Fruit fly (Drosophila melanogaster) whole organism, embryonic: ENCODE data around the gene CG12507.
A peak's percentile ranks its signal among the peaks of the same experiment; 100 is the strongest.

Source experiments
- B-H1 ChIP-seq: fragments of 200-800 bp; sonication (Bioruptor generic); IDR thresholded peaks from 3 replicates; pipeline ENCODE4 v1.3.6; 2022; ENCODE audit warnings: missing biosample characterization, missing genetic modification characterization
- B-H2 ChIP-seq: fragments of 200-800 bp; sonication (Bioruptor generic); optimal IDR thresholded peaks from 2 replicates; lab custom pipeline; 2018; ENCODE audit warnings: missing biosample characterization, mild to moderate bottlenecking, missing genetic modification characterization
- Bdp1 ChIP-seq: fragments of 200-800 bp; sonication (Bioruptor generic); optimal IDR thresholded peaks from 3 replicates; lab custom pipeline; 2016; ENCODE audit warnings: missing biosample characterization, missing genetic modification characterization
- CG11504 ChIP-seq: fragments of 200-800 bp; sonication (Bioruptor generic); optimal IDR thresholded peaks from 3 replicates; lab custom pipeline; 2019; ENCODE audit warnings: missing biosample characterization, mild to moderate bottlenecking, missing genetic modification characterization, moderate library complexity
- CG11695 ChIP-seq: fragments of 200-800 bp; sonication (Bioruptor generic); IDR thresholded peaks from 3 replicates; pipeline ENCODE4 v1.3.6; 2022; ENCODE audit warnings: missing biosample characterization, missing genetic modification characterization
- CG14710 ChIP-seq: fragments of 200-800 bp; sonication (Bioruptor generic); optimal IDR thresholded peaks from 3 replicates; lab custom pipeline; 2019; ENCODE audit warnings: missing biosample characterization, mild to moderate bottlenecking, missing genetic modification characterization, moderate library complexity
- CG15073 ChIP-seq: fragments of 200-800 bp; sonication (Bioruptor generic); optimal IDR thresholded peaks from 2 replicates; lab custom pipeline; 2016; ENCODE audit warnings: missing biosample characterization, missing genetic modification characterization
- CG15479 ChIP-seq: fragments of 200-800 bp; sonication (Bioruptor generic); optimal IDR thresholded peaks from 3 replicates; lab custom pipeline; 2019; ENCODE audit warnings: missing biosample characterization, mild to moderate bottlenecking, missing genetic modification characterization, moderate library complexity
- CG15514 ChIP-seq: fragments of 200-800 bp; sonication (Bioruptor generic); optimal IDR thresholded peaks from 3 replicates; lab custom pipeline; 2017; ENCODE audit warnings: missing biosample characterization, missing genetic modification characterization, mild to moderate bottlenecking, moderate library complexity, missing genetic modification reagents
- CG1603 ChIP-seq: fragments of 200-800 bp; sonication (Bioruptor generic); optimal IDR thresholded peaks from 2 replicates; lab custom pipeline; 2019; ENCODE audit warnings: missing biosample characterization, mild to moderate bottlenecking, missing genetic modification characterization, moderate library complexity
- CG17361 ChIP-seq: fragments of 200-800 bp; sonication (Bioruptor generic); IDR thresholded peaks from 3 replicates; pipeline ENCODE4 v1.3.6; 2022; ENCODE audit warnings: missing biosample characterization, missing genetic modification characterization
- CG17385 ChIP-seq: fragments of 200-800 bp; sonication (Bioruptor generic); optimal IDR thresholded peaks from 3 replicates; lab custom pipeline; 2018; ENCODE audit warnings: missing biosample characterization, mild to moderate bottlenecking, missing genetic modification characterization
- CG18619 ChIP-seq: fragments of 200-800 bp; sonication (Bioruptor generic); optimal IDR thresholded peaks from 3 replicates; lab custom pipeline; 2017; ENCODE audit warnings: missing biosample characterization, mild to moderate bottlenecking, missing genetic modification characterization
- CG3838 ChIP-seq: fragments of 200-800 bp; sonication (Bioruptor generic); optimal IDR thresholded peaks from 3 replicates; lab custom pipeline; 2016; ENCODE audit warnings: missing biosample characterization, missing genetic modification characterization
- CG4854 ChIP-seq: fragments of 200-800 bp; sonication (Bioruptor generic); optimal IDR thresholded peaks from 2 replicates; lab custom pipeline; 2016; ENCODE audit warnings: missing biosample characterization, missing genetic modification characterization, inconsistent platforms
- CG6654 ChIP-seq: fragments of 200-800 bp; sonication (Bioruptor generic); optimal IDR thresholded peaks from 2 replicates; lab custom pipeline; 2017; ENCODE audit warnings: missing biosample characterization, mild to moderate bottlenecking, missing genetic modification characterization
- CG6791 ChIP-seq: fragments of 200-800 bp; sonication (Bioruptor generic); IDR thresholded peaks from 3 replicates; pipeline ENCODE4 v1.3.6; 2022; ENCODE audit warnings: missing biosample characterization, missing genetic modification characterization; ENCODE audit not compliant: partially characterized antibody
- CG7928 ChIP-seq: fragments of 200-800 bp; sonication (Bioruptor generic); optimal IDR thresholded peaks from 2 replicates; lab custom pipeline; 2017; ENCODE audit warnings: missing biosample characterization, mild to moderate bottlenecking, missing genetic modification characterization
- CG8089 ChIP-seq: fragments of 200-800 bp; sonication (Bioruptor generic); optimal IDR thresholded peaks from 3 replicates; lab custom pipeline; 2016; ENCODE audit warnings: missing biosample characterization, missing genetic modification characterization
- CG9215 ChIP-seq: fragments of 200-800 bp; sonication (Bioruptor generic); IDR thresholded peaks from 2 replicates; pipeline ENCODE4 v1.3.6; 2022; ENCODE audit warnings: missing biosample characterization, missing genetic modification characterization
- CG9932 ChIP-seq: fragments of 200-800 bp; sonication (Bioruptor generic); IDR thresholded peaks from 2 replicates; pipeline ENCODE4 v1.3.6; 2022; ENCODE audit warnings: missing biosample characterization, missing genetic modification characterization
- Deaf1 ChIP-seq: fragments of 200-800 bp; optimal IDR thresholded peaks from 3 replicates; lab custom pipeline; 2019; ENCODE audit warnings: missing biosample characterization, mild to moderate bottlenecking, missing genetic modification characterization, moderate library complexity
- E2f1 ChIP-seq: fragments of 200-800 bp; sonication (Bioruptor generic); IDR thresholded peaks from 2 replicates; pipeline ENCODE4 v1.3.6; 2022; ENCODE audit warnings: missing biosample characterization, missing genetic modification characterization
- Ets97D ChIP-seq: fragments of 200-800 bp; sonication (Bioruptor generic); optimal IDR thresholded peaks from 3 replicates; lab custom pipeline; 2016; ENCODE audit warnings: missing biosample characterization, missing genetic modification characterization
- Gsc ChIP-seq: fragments of 200-800 bp; sonication (Bioruptor generic); IDR thresholded peaks from 2 replicates; pipeline ENCODE4 v1.3.6; 2022; ENCODE audit warnings: missing biosample characterization, missing genetic modification characterization
- HLH4C ChIP-seq: fragments of 200-800 bp; sonication (Bioruptor generic); IDR thresholded peaks from 3 replicates; pipeline ENCODE4 v1.3.6; 2022; ENCODE audit warnings: missing biosample characterization, missing genetic modification characterization; ENCODE audit not compliant: partially characterized antibody
- HLHmδ ChIP-seq: fragments of 200-800 bp; sonication (Bioruptor generic); optimal IDR thresholded peaks from 2 replicates; lab custom pipeline; 2018; ENCODE audit warnings: missing biosample characterization, mild to moderate bottlenecking, missing genetic modification characterization, moderate library complexity
- Hmx ChIP-seq: fragments of 200-800 bp; sonication (Bioruptor generic); optimal IDR thresholded peaks from 2 replicates; lab custom pipeline; 2016; ENCODE audit warnings: missing biosample characterization, missing genetic modification characterization
- Hr78 ChIP-seq, 2 experiments: fragments of 200-800 bp in 1 of 2; fragments of >200 bp in 1 of 2; sonication (Bioruptor generic) in 1 of 2; optimal IDR thresholded peaks; 2 replicates each; lab custom pipeline; 2017 to 2019; ENCODE audit warnings: missing biosample characterization in 2 of 2, missing genetic modification characterization in 2 of 2, mild to moderate bottlenecking in 1 of 2, moderate library complexity in 1 of 2
- Jarid2 ChIP-seq: fragments of 200-800 bp; sonication (Bioruptor generic); optimal IDR thresholded peaks from 3 replicates; lab custom pipeline; 2017; ENCODE audit warnings: mild to moderate bottlenecking, missing biosample characterization, missing genetic modification reagents, missing genetic modification characterization
- Meics ChIP-seq: fragments of 200-800 bp; sonication (Bioruptor generic); optimal IDR thresholded peaks from 2 replicates; lab custom pipeline; 2017; ENCODE audit warnings: missing biosample characterization, mild to moderate bottlenecking, missing genetic modification characterization
- Nf-YC ChIP-seq: fragments of 200-800 bp; optimal IDR thresholded peaks from 3 replicates; lab custom pipeline; 2019; ENCODE audit warnings: missing biosample characterization, mild to moderate bottlenecking, missing genetic modification characterization, moderate library complexity
- Oli ChIP-seq: fragments of 200-800 bp; sonication (Bioruptor generic); optimal IDR thresholded peaks from 2 replicates; lab custom pipeline; 2018; ENCODE audit warnings: missing biosample characterization, mild to moderate bottlenecking, missing genetic modification characterization, moderate library complexity
- Optix ChIP-seq: fragments of 200-800 bp; sonication (Bioruptor generic); IDR thresholded peaks from 3 replicates; pipeline ENCODE4 v1.3.6; 2022; ENCODE audit warnings: missing biosample characterization, missing genetic modification characterization
- Scr ChIP-seq: fragments of 200-800 bp; sonication (Bioruptor generic); IDR thresholded peaks from 2 replicates; pipeline ENCODE4 v1.3.6; 2022; ENCODE audit warnings: missing biosample characterization, missing genetic modification characterization; ENCODE audit not compliant: partially characterized antibody
- Tbp ChIP-seq: fragments of >200 bp; optimal IDR thresholded peaks from 2 replicates; lab custom pipeline; 2018; ENCODE audit warnings: missing biosample characterization, missing genetic modification characterization
- Vsx1 ChIP-seq: fragments of 200-800 bp; sonication (Bioruptor generic); optimal IDR thresholded peaks from 2 replicates; lab custom pipeline; 2017; ENCODE audit warnings: missing biosample characterization, mild to moderate bottlenecking, missing genetic modification characterization, missing genetic modification reagents
- az2 ChIP-seq: fragments of 200-800 bp; sonication (Bioruptor generic); optimal IDR thresholded peaks from 3 replicates; lab custom pipeline; 2016; ENCODE audit warnings: missing biosample characterization, missing genetic modification characterization
- cas ChIP-seq: fragments of 200-800 bp; sonication (Bioruptor generic); IDR thresholded peaks from 2 replicates; pipeline ENCODE4 v1.3.6; 2022; ENCODE audit warnings: missing biosample characterization, missing genetic modification characterization
- corto ChIP-seq: fragments of 200-800 bp; sonication (Bioruptor generic); optimal IDR thresholded peaks from 2 replicates; lab custom pipeline; 2016; ENCODE audit warnings: missing biosample characterization, mild to moderate bottlenecking, missing genetic modification characterization, moderate library complexity
- croc ChIP-seq: fragments of 200-800 bp; sonication (Bioruptor generic); conservative IDR thresholded peaks from 3 replicates; pipeline ENCODE4 v1.3.6; 2022; ENCODE audit warnings: missing biosample characterization, missing genetic modification characterization
- crol ChIP-seq: fragments of 200-800 bp; sonication (Bioruptor generic); IDR thresholded peaks from 2 replicates; pipeline ENCODE4 v1.3.6; 2022; ENCODE audit warnings: missing biosample characterization, missing genetic modification characterization
- hbn ChIP-seq: fragments of 200-800 bp; sonication (Bioruptor generic); IDR thresholded peaks from 2 replicates; pipeline ENCODE4 v1.3.6; 2022; ENCODE audit warnings: missing biosample characterization, missing genetic modification characterization; ENCODE audit not compliant: partially characterized antibody
- hth ChIP-seq: fragments of >200 bp; optimal IDR thresholded peaks from 2 replicates; lab custom pipeline; 2017; ENCODE audit warnings: inconsistent platforms
- inv ChIP-seq: fragments of 200-800 bp; sonication (Bioruptor generic); IDR thresholded peaks from 2 replicates; pipeline ENCODE4 v1.3.6; 2022; ENCODE audit warnings: missing biosample characterization, missing genetic modification characterization; ENCODE audit not compliant: partially characterized antibody
- lilli ChIP-seq: fragments of 200-800 bp; sonication (Bioruptor generic); optimal IDR thresholded peaks from 3 replicates; lab custom pipeline; 2016; ENCODE audit warnings: missing biosample characterization, missing genetic modification characterization
- lov ChIP-seq, 2 experiments: fragments of 200-800 bp in 1 of 2; fragments of >200 bp in 1 of 2; sonication (Bioruptor generic) in 1 of 2; IDR thresholded peaks in 1 of 2; optimal IDR thresholded peaks in 1 of 2; 2 replicates in 1 of 2; 3 replicates in 1 of 2; pipeline versions ENCODE4 v1.3.6 to Lab custom; 2017 to 2022; ENCODE audit warnings: missing biosample characterization in 1 of 2, missing genetic modification characterization in 1 of 2
- mirr ChIP-seq: fragments of 200-800 bp; sonication (Bioruptor generic); optimal IDR thresholded peaks from 3 replicates; lab custom pipeline; 2018; ENCODE audit warnings: missing biosample characterization, mild to moderate bottlenecking, missing genetic modification characterization
- slbo ChIP-seq: fragments of 200-800 bp; sonication (Bioruptor generic); IDR thresholded peaks from 2 replicates; pipeline ENCODE4 v1.3.6; 2022; ENCODE audit warnings: missing biosample characterization, missing genetic modification characterization
- slp2 ChIP-seq: fragments of 200-800 bp; sonication (Bioruptor generic); optimal IDR thresholded peaks from 2 replicates; lab custom pipeline; 2016; ENCODE audit warnings: missing biosample characterization, missing genetic modification characterization

Gene CG12507

dm6 chrX:16263415-16263814 lies 2.9 kb downstream of the CG12507 start (continued):
- TF ChIP-seq slbo (GFP tag; lab: Robert Waterston, UW) (peak; percentile 77), corto (GFP tag; lab: Kevin White, UChicago) (no peak), Ets97D (GFP tag; lab: Kevin White, UChicago) (peak; percentile 18), HLH4C (GFP tag; lab: Robert Waterston, UW) (no peak), CG11504 (tag; lab: Kevin White, UChicago) (peak; percentile 86), CG6791 (GFP tag; lab: Robert Waterston, UW) (no peak), B-H1 (GFP tag; lab: Robert Waterston, UW) (peak; percentile 75), Optix (GFP tag; lab: Robert Waterston, UW) (peak; percentile 66; the same call in 1 of the 3 replicates), Hmx (no peak), CG14710 (tag; lab: Kevin White, UChicago) (peak; percentile 77), mirr (GFP tag; lab: Kevin White, UChicago) (peak; percentile 35), Vsx1 (GFP tag; lab: Kevin White, UChicago) (peak; percentile 46), croc (GFP tag; lab: Robert Waterston, UW) (peak; percentile 67), hbn (GFP tag; lab: Robert Waterston, UW) (no peak), az2 (GFP tag; lab: Kevin White, UChicago) (peak; percentile 73), Jarid2 (peak; percentile 35), CG7928 (no peak), CG15514 (GFP tag; lab: Kevin White, UChicago) (peak; percentile 59), CG18619 (GFP tag; lab: Kevin White, UChicago) (peak; percentile 60), Oli (tag; lab: Kevin White, UChicago) (peak; percentile 79), Bdp1 (GFP tag; lab: Kevin White, UChicago) (peak; percentile 6), CG17385 (peak; percentile 72), Gsc (GFP tag; lab: Robert Waterston, UW) (peak; percentile 65), hth (lab: Kevin White, UChicago) (no peak), cas (GFP tag; lab: Robert Waterston, UW) (no peak), HLHmδ (GFP tag; lab: Kevin White, UChicago) (no peak), CG9215 (GFP tag; lab: Robert Waterston, UW) (peak; percentile 60), B-H2 (GFP tag; lab: Kevin White, UChicago) (peak; percentile 57), CG6654 (GFP tag; lab: Kevin White, UChicago) (peak; percentile 32), CG8089 (GFP tag; lab: Kevin White, UChicago) (peak; percentile 45), inv (GFP tag; lab: Robert Waterston, UW) (no peak), CG15073 (GFP tag; lab: Kevin White, UChicago) (peak; percentile 38), Meics (GFP tag; lab: Kevin White, UChicago) (peak; percentile 79), crol (GFP tag; lab: Robert Waterston, UW) (no peak), lilli (GFP tag; lab: Kevin White, UChicago) (peak; percentile 81), CG3838 (no peak), CG17361 (peak; percentile 72), Nf-YC (peak; percentile 51), Deaf1 (tag; lab: Kevin White, UChicago) (peak; percentile 50), CG11695 (GFP tag; lab: Robert Waterston, UW) (peak; percentile 78), Scr (GFP tag; lab: Robert Waterston, UW) (no peak), Hr78 (GFP tag; optimal IDR thresholded peaks at IDR 0.05; lab: Kevin White, UChicago) (peak in 1 of 2 experiments; percentile 24), CG1603 (tag; lab: Kevin White, UChicago) (peak; percentile 89), CG9932 (GFP tag; lab: Robert Waterston, UW) (peak; percentile 65), slp2 (GFP tag; lab: Kevin White, UChicago) (no peak), CG15479 (no peak), lov (optimal IDR thresholded peaks at IDR 0.05; lab: Kevin White, UChicago) (no peak), lov (GFP tag; IDR thresholded peaks at IDR 0.05; lab: Robert Waterston, UW) (0 out of 3 replicates have a peak, but pooled peaks have one; percentile 66), CG4854 (GFP tag; lab: Kevin White, UChicago) (peak; percentile 51), E2f1 (GFP tag; lab: Robert Waterston, UW) (peak; percentile 75), Tbp (no peak)
